Fruit fly (Drosophila melanogaster) ovary, adult (tissue): ENCODE measurements around the gene sov.

Source experiments
- CG17801 ChIP-seq: fragments of 200-800 bp; optimal IDR thresholded peaks from 2 replicates; lab custom pipeline; 2019; ENCODE audit warnings: missing biosample characterization, mild to moderate bottlenecking, missing genetic modification characterization, moderate library complexity; ENCODE audit not compliant: partially characterized antibody

The sov gene

dm6 chrX:6800726-6801296 is 44.7 kb downstream of the sov start:
- peak; percentile 39 for TF ChIP-seq CG17801

dm6 chrX:6802376-6803080 is 46.4 kb downstream of the sov start:
- TF ChIP-seq CG17801: no peak

dm6 chrX:6803312-6803794 is 47.2 kb downstream of the sov start, which contains the start of the genes C3G and pod1:
C3G (minus strand) TSS chrX:6803593.
pod1 (plus strand) TSS chrX:6803684.
- peak; percentile 59 for TF ChIP-seq CG17801

dm6 chrX:6803880-6804484 is 47.9 kb downstream of the sov start:
- TF ChIP-seq CG17801: no peak

dm6 chrX:6804485-6805295 is 48.6 kb downstream of the sov start:
- peak; percentile 80 for TF ChIP-seq CG17801

- no peak for TF ChIP-seq CG17801
These were observed 49.3 kb downstream of the sov start for dm6 chrX:6805404-6805803.

- no peak for TF ChIP-seq CG17801
These were observed 57.6 kb downstream of the sov start, which contains the start of gene iav for dm6 chrX:6813678-6814077. iav (plus strand) TSS chrX:6813978.
